Worm (Caenorhabditis elegans): ENCODE measurements around the gene W09D10.4.

W09D10.4 gene

DNA sequence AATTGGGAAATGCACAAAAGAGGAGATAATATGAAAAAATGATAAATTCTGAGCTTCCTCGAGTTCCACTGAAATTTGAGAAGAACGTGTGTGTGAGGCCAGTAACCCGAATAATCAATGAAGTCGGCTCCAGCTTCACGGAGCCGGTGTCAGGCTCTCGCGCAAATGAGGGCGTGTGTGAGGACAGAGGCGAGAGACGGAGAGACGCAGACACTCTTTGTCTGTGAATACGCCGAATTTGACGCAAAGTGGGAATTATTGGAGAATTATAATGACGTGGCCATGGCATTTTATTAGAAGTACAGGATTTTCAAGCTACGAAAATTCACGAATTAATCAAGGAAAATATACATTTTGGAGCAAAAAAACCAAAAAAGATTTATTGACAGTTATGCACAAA is 23.9 kb upstream of the W09D10.4 start:
- TF ChIP-seq dao-5 (tag; optimal IDR thresholded peaks at IDR 0.05) (no peak), him-1 (tag; optimal IDR thresholded peaks at IDR 0.05) (no peak), W03F9.2 (tag; optimal IDR thresholded peaks at IDR 0.05) (peak; percentile 19)

DNA sequence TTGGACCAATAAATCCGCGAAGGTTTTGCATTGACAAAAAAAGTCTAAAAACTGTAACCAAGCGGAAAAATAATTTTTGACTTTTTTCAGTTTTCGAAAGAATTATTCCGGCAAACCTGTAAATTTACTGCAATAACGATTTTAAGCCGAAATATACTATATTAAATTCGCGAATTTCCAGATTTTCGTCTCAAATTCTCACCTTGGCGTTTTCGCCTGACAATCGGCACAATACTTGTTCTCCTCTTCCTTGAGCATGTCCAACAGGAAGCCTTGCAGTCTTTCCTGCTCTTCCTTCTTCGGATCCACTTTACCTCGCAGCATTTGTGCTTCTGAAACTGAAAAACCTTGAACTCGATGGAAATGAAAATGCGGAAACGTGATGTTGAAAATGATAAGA is 23.5 kb upstream of the W09D10.4 start, which contains the start of gene smap-1:
TSS of gene smap-1 (minus strand) at position 338 of the 400 bp plus-strand sequence.
- TF ChIP-seq W03F9.2 (tag; optimal IDR thresholded peaks at IDR 0.05) (no peak), dao-5 (tag; optimal IDR thresholded peaks at IDR 0.05) (no peak), him-1 (tag; optimal IDR thresholded peaks at IDR 0.05) (no peak)

DNA sequence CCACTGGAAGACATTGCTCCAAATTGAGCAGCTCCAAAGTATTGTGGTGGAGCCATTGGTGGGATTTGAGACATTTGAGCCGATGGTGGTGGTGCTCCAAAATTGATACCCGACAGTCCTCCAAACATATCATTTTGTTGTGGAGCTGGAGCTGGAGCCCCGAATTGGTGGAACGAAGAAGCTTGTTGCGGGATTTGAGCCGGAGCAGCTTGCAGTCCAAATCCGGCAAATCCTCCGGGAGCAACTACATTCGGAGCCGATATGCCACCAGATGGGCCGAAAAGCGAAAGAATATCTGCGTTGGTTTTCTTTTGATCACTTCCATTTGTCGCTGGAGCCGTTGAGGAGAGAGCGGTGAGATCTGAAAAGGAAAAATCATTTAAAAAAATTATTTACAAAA is 22.1 kb upstream of the W09D10.4 start:
- no peak for TF ChIP-seq W03F9.2 (tag; optimal IDR thresholded peaks at IDR 0.05)
- TF ChIP-seq dao-5 (tag; optimal IDR thresholded peaks at IDR 0.05), result no peak
- no peak for TF ChIP-seq him-1 (tag; optimal IDR thresholded peaks at IDR 0.05)

DNA sequence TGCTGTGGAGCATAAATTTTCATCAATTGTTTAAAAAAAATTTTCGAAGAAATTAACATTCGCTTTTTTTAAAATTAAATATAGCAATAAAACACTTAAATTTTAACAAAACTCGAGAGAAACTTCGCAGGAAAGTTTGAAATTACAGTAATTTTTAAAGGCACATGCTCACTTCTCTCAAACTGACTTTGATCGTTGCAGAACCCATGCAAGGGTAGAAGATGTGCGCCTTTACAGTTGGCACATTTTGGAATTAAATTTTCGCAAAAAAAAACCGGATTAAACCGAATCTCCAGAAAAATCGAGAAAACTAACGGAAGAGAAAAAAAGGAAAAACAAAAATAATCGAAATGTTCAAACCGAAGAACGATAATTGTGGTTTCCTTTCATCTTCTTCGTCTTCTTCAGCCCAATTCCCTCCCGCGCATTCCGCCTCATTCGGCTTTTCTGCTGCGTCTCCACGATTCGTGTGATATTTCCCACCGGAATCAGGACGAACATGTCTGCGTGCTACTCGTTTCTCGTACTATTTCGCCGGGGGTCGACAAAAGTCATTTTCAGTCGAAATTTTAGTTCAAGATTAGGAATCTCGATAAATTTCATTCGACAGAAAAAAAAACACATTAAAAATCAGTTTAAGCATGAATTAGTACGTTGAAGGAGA is 20.5 kb upstream of the W09D10.4 start:
- TF ChIP-seq W03F9.2 (tag; optimal IDR thresholded peaks at IDR 0.05) (no peak), him-1 (tag; optimal IDR thresholded peaks at IDR 0.05) (no peak), dao-5 (tag; optimal IDR thresholded peaks at IDR 0.05) (no peak)

ce11 chrIII:10734511-10735233 is 18.7 kb upstream of the W09D10.4 start:
- no peak for TF ChIP-seq him-1 (tag; optimal IDR thresholded peaks at IDR 0.05)
- no peak for TF ChIP-seq dao-5 (tag; optimal IDR thresholded peaks at IDR 0.05)
- no peak for TF ChIP-seq W03F9.2 (tag; optimal IDR thresholded peaks at IDR 0.05)

ce11 chrIII:10733300-10733699 is 17.3 kb upstream of the W09D10.4 start:
- no peak for TF ChIP-seq dao-5 (tag; optimal IDR thresholded peaks at IDR 0.05)
- TF ChIP-seq him-1 (tag; optimal IDR thresholded peaks at IDR 0.05), result no peak
- TF ChIP-seq W03F9.2 (tag; optimal IDR thresholded peaks at IDR 0.05), result no peak

DNA sequence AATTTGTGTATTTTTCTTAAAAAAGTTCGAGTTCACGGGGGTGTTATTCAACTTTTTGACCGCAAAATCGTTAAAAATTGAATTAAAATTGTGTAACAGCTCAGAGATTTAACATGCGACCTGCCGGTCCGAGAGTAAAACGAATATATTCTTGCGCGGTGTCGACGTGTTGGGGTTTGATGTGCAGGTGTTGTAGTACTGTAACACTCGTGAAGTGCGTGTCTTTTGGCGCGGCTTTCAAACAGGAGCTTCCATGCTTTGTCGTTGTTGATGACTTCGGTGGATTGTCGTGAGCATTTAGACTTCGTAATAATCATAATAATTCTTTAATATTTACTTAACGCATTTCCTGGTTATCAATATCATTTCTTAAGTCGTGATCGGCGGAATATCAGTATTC is 14.5 kb upstream of the W09D10.4 start, which contains the start of gene tat-3:
TSS of gene tat-3 (minus strand) at position 196 of the 400 bp plus-strand sequence.
- no peak for TF ChIP-seq him-1 (tag; optimal IDR thresholded peaks at IDR 0.05)
- no peak for TF ChIP-seq dao-5 (tag; optimal IDR thresholded peaks at IDR 0.05)
- TF ChIP-seq W03F9.2 (tag; optimal IDR thresholded peaks at IDR 0.05), result no peak

DNA sequence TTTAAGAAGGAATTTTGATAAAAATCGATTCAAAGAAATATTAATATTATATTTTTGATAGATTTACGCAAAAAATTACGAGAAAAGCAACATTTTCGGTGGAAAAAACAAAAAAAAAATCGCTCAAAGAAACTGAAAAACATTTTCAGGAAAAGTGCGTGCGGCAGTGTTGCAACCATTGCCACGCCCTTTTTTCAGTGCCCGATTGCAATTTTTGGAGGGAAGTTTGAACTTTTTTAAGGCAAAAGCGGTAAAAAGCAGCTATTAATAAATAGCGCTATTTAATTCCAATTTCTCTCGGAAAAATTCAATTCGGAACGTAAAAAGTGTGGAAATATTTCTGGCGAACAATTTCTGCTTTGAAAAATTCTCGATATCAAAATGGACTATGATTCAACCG is 5.1 kb upstream of the W09D10.4 start:
- TF ChIP-seq dao-5 (tag; optimal IDR thresholded peaks at IDR 0.05), result no peak
- TF ChIP-seq him-1 (tag; optimal IDR thresholded peaks at IDR 0.05), result no peak
- no peak for TF ChIP-seq W03F9.2 (tag; optimal IDR thresholded peaks at IDR 0.05)

- no peak for TF ChIP-seq dao-5 (tag; optimal IDR thresholded peaks at IDR 0.05)
- TF ChIP-seq W03F9.2 (tag; optimal IDR thresholded peaks at IDR 0.05), result peak; percentile 17
- peak; percentile 20 for TF ChIP-seq him-1 (tag; optimal IDR thresholded peaks at IDR 0.05)
These were observed 4.2 kb upstream of the W09D10.4 start for ce11 chrIII:10720170-10720569.

- TF ChIP-seq W03F9.2 (tag; optimal IDR thresholded peaks at IDR 0.05) (no peak), him-1 (tag; optimal IDR thresholded peaks at IDR 0.05) (no peak), dao-5 (tag; optimal IDR thresholded peaks at IDR 0.05) (no peak)
These were observed 3.1 kb upstream of the W09D10.4 start for ce11 chrIII:10719057-10719456.

DNA sequence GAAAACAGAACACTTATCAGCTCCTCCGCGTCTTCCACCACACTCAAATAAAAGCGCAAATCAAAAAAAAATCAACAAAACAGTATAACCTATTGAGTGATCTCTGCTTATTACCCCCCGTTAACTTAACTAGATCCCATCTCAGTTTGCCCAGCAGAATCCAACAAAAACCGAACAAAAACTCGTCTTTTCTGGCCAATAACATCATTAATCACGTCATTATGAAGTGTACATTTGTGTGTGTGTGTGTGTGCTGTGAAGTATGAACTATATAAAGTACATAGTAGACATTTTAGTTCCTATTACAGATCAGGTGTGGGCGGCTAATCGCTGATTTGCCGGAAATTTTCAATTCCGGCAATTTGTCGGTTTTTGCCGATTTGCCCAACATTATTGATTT is 2.1 kb upstream of the W09D10.4 start:
- TF ChIP-seq him-1 (tag; optimal IDR thresholded peaks at IDR 0.05), result no peak
- no peak for TF ChIP-seq W03F9.2 (tag; optimal IDR thresholded peaks at IDR 0.05)
- TF ChIP-seq dao-5 (tag; optimal IDR thresholded peaks at IDR 0.05), result no peak

DNA sequence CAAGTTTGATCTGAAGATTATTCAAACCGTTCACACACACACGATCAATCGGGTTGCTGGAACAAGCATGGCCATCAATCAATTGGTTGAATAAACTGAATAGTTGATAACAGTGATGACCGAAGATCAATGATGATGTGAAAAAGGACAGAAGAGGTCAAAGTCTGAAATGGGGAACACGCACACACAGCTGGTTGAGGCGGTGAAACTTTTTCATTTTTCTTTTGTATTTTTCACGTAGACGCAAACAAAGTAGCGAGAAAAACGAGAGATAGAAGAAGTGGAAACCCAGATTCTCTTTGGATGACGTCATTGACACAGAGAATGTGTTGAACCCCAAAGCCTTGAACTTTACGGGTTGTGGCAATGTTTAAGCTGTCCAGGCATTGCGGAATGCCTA is 1.5 kb upstream of the W09D10.4 start:
- TF ChIP-seq W03F9.2 (tag; optimal IDR thresholded peaks at IDR 0.05) (no peak), him-1 (tag; optimal IDR thresholded peaks at IDR 0.05) (no peak), dao-5 (tag; optimal IDR thresholded peaks at IDR 0.05) (no peak)

- TF ChIP-seq W03F9.2 (tag; optimal IDR thresholded peaks at IDR 0.05) (no peak), dao-5 (tag; optimal IDR thresholded peaks at IDR 0.05) (no peak), him-1 (tag; optimal IDR thresholded peaks at IDR 0.05) (no peak)
These were observed 1.4 kb downstream of the W09D10.4 start for ce11 chrIII:10714541-10714940.

DNA sequence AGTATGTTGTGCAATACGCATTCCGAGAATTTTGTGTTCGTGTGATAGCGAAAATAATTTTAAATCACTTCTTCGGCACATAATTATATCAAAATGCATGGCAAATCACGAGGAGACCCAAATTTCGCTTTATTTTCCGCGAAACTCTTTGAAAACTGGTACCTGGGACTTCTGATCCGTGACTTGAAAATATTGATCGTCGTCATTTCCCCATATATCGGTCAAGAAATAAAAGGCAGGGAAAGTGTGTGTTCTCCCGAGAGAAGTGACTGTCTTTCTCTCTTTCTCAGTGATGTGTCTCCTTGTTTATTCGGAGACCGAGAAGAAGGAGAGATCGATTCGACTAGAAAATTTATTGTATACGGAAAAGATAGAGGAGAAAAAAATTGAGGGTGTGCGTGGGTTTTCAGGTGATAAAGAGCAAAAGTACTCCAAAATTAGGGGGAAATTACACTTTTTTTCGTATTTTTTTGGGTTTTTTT is 4.8 kb downstream of the W09D10.4 start, which contains the start of gene W09D10.5:
TSS of gene W09D10.5 (minus strand) at position 345 of the 482 bp plus-strand sequence.
- no peak for TF ChIP-seq him-1 (tag; optimal IDR thresholded peaks at IDR 0.05)
- no peak for TF ChIP-seq dao-5 (tag; optimal IDR thresholded peaks at IDR 0.05)
- no peak for TF ChIP-seq W03F9.2 (tag; optimal IDR thresholded peaks at IDR 0.05)

All from whole organism, L4/young adult.